Worm (Caenorhabditis elegans) whole organism, L2 larva: Measurements from ENCODE around the gene skn-1.

Experiments used
- C34F6.9 ChIP-seq: fragments of 150-350 bp; optimal IDR thresholded peaks from 2 replicates; lab custom pipeline; 2014; ENCODE audit warnings: missing biosample characterization, missing genetic modification characterization
- F13H6.1 ChIP-seq: sonication (generic microtip); optimal IDR thresholded peaks from 2 replicates; lab custom pipeline; 2016; ENCODE audit warnings: missing genetic modification characterization, missing compliant biosample characterization
- Y55F3AM.14 ChIP-seq: fragments of 200-800 bp; sonication (Bioruptor generic); optimal IDR thresholded peaks from 2 replicates; lab custom pipeline; 2018; ENCODE audit warnings: mild to moderate bottlenecking, missing genetic modification characterization, missing compliant biosample characterization
- aly-2 ChIP-seq: fragments of 150-350 bp; optimal IDR thresholded peaks from 2 replicates; lab custom pipeline; 2014; ENCODE audit warnings: missing biosample characterization, missing genetic modification characterization
- ama-1 ChIP-seq: fragments of 150-350 bp; optimal IDR thresholded peaks from 2 replicates; lab custom pipeline; 2018; ENCODE audit warnings: inconsistent platforms
- blmp-1 ChIP-seq: sonication (generic microtip); optimal IDR thresholded peaks from 2 replicates; lab custom pipeline; 2017; ENCODE audit warnings: missing genetic modification characterization, mild to moderate bottlenecking, missing compliant biosample characterization, antibody characterized with exemption, moderate library complexity; ENCODE audit not compliant: insufficient read depth
- ceh-16 ChIP-seq: fragments of 150-350 bp; optimal IDR thresholded peaks from 2 replicates; lab custom pipeline; 2014; ENCODE audit warnings: missing biosample characterization, missing genetic modification characterization
- crh-2 ChIP-seq: sonication (generic microtip); optimal IDR thresholded peaks from 2 replicates; lab custom pipeline; 2017; ENCODE audit warnings: missing biosample characterization, missing genetic modification characterization
- egl-27 ChIP-seq: sonication (generic microtip); optimal IDR thresholded peaks from 3 replicates; lab custom pipeline; 2017; ENCODE audit warnings: missing biosample characterization, missing genetic modification reagents, missing genetic modification characterization
- elt-3 ChIP-seq: sonication (generic microtip); optimal IDR thresholded peaks from 2 replicates; lab custom pipeline; 2017; ENCODE audit warnings: missing biosample characterization, missing genetic modification characterization
- fos-1 ChIP-seq: fragments of 150-350 bp; optimal IDR thresholded peaks from 2 replicates; lab custom pipeline; 2014; ENCODE audit warnings: missing biosample characterization, missing genetic modification characterization
- lin-11 ChIP-seq: fragments of 150-350 bp; sonication (generic microtip); optimal IDR thresholded peaks from 2 replicates; lab custom pipeline; 2014; ENCODE audit warnings: missing biosample characterization, missing genetic modification characterization, inconsistent platforms, mixed read lengths
- lin-13 ChIP-seq: fragments of 150-350 bp; optimal IDR thresholded peaks from 2 replicates; lab custom pipeline; 2014; ENCODE audit warnings: missing biosample characterization, missing genetic modification reagents, missing genetic modification characterization
- lin-39 ChIP-seq: fragments of 150-350 bp; optimal IDR thresholded peaks from 2 replicates; lab custom pipeline; 2014; ENCODE audit warnings: missing biosample characterization, missing genetic modification reagents, missing genetic modification characterization
- lsy-2 ChIP-seq, 2 experiments: fragments of 150-350 bp in 1 of 2; sonication (generic microtip) in 1 of 2; optimal IDR thresholded peaks; 2 replicates each; lab custom pipeline; 2014 to 2017; ENCODE audit warnings: missing biosample characterization in 2 of 2, missing genetic modification characterization in 2 of 2
- mab-5 ChIP-seq: fragments of 150-350 bp; optimal IDR thresholded peaks from 2 replicates; lab custom pipeline; 2014; ENCODE audit warnings: missing biosample characterization, missing genetic modification characterization
- mbf-1 ChIP-seq: sonication (generic microtip); optimal IDR thresholded peaks from 2 replicates; lab custom pipeline; 2017; ENCODE audit warnings: missing biosample characterization, missing genetic modification characterization
- nhr-10 ChIP-seq: sonication (generic microtip); optimal IDR thresholded peaks from 2 replicates; lab custom pipeline; 2017; ENCODE audit warnings: missing biosample characterization, missing genetic modification characterization
- nhr-11 ChIP-seq: fragments of 150-350 bp; optimal IDR thresholded peaks from 2 replicates; lab custom pipeline; 2014; ENCODE audit warnings: missing biosample characterization, missing genetic modification characterization
- nhr-129 ChIP-seq: fragments of 150-350 bp; optimal IDR thresholded peaks from 2 replicates; lab custom pipeline; 2014; ENCODE audit warnings: missing biosample characterization, missing genetic modification characterization
- nhr-23 ChIP-seq: fragments of 150-350 bp; optimal IDR thresholded peaks from 2 replicates; lab custom pipeline; 2014; ENCODE audit warnings: missing biosample characterization, missing genetic modification reagents, missing genetic modification characterization
- nhr-25 ChIP-seq: fragments of 150-350 bp; sonication (generic microtip); optimal IDR thresholded peaks from 3 replicates; lab custom pipeline; 2014; ENCODE audit warnings: missing biosample characterization, missing genetic modification characterization
- sem-4 ChIP-seq: fragments of 150-350 bp; optimal IDR thresholded peaks from 2 replicates; lab custom pipeline; 2014; ENCODE audit warnings: missing biosample characterization, missing genetic modification reagents, missing genetic modification characterization
- skn-1 ChIP-seq: sonication (generic microtip); optimal IDR thresholded peaks from 2 replicates; lab custom pipeline; 2017; ENCODE audit warnings: missing biosample characterization, missing genetic modification characterization
- sma-3 ChIP-seq: sonication (generic microtip); optimal IDR thresholded peaks from 2 replicates; lab custom pipeline; 2016; ENCODE audit warnings: missing genetic modification reagents, missing genetic modification characterization, missing compliant biosample characterization
- sma-9 ChIP-seq, 2 experiments: fragments of 150-350 bp in 1 of 2; sonication (generic microtip) in 1 of 2; optimal IDR thresholded peaks; 2 replicates each; lab custom pipeline; 2014 to 2016; ENCODE audit warnings: missing genetic modification characterization in 2 of 2, mild to moderate bottlenecking in 1 of 2, missing biosample characterization in 1 of 2, missing compliant biosample characterization in 1 of 2, missing genetic modification reagents in 1 of 2, moderate library complexity in 1 of 2
- unc-39 ChIP-seq: fragments of 150-350 bp; optimal IDR thresholded peaks from 2 replicates; lab custom pipeline; 2014; ENCODE audit warnings: missing biosample characterization, missing genetic modification characterization
- unc-55 ChIP-seq: fragments of 150-350 bp; sonication (generic microtip); optimal IDR thresholded peaks from 3 replicates; lab custom pipeline; 2014; ENCODE audit warnings: missing biosample characterization, missing genetic modification reagents, missing genetic modification characterization
- unc-62 ChIP-seq: fragments of 150-350 bp; optimal IDR thresholded peaks from 2 replicates; lab custom pipeline; 2014; ENCODE audit warnings: missing biosample characterization, missing genetic modification reagents, missing genetic modification characterization
- zag-1 ChIP-seq: fragments of 150-350 bp; optimal IDR thresholded peaks from 2 replicates; lab custom pipeline; 2014; ENCODE audit warnings: missing biosample characterization, missing genetic modification characterization
- ztf-11 ChIP-seq: sonication (generic microtip); optimal IDR thresholded peaks from 2 replicates; lab custom pipeline; 2017; ENCODE audit warnings: missing biosample characterization, missing genetic modification characterization
- ztf-4 ChIP-seq: fragments of 150-350 bp; optimal IDR thresholded peaks from 2 replicates; lab custom pipeline; 2014; ENCODE audit warnings: missing biosample characterization, missing genetic modification characterization

Gene skn-1

DNA sequence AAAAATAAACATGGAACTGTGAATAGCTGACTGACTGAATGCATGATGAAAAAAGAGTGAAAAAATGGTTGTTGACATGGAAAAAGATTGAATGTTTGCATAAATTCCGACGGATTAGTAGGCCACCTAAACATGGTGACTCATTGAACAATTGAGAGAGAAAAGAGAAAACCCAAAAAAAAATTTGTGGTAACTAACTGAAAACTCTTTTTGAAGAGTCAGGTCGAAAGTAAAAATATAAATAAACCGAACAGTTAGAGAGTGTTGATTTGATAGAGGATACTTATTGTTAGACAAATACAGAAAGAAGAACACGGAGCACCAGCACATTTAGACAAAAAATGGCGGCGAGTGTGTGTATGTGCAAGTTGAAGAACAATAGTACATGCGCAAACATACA, 11.1 kb upstream of the skn-1 start:
- TF ChIP-seq F13H6.1 (tag; lab: Kevin White, UChicago) (peak; percentile 62), sma-3 (GFP tag; lab: Kevin White, UChicago) (no peak)
- TF ChIP-seq, all 48 proteins: peak for 1

ce11 chrIV:5669459-5669858, 9.3 kb upstream of the skn-1 start, which contains the start of gene T19E7.6:
Gene T19E7.6, minus strand, starts transcription at chrIV:5669503.
- no peak for TF ChIP-seq ceh-16 (tag; lab: Kevin White, UChicago)
- no peak for TF ChIP-seq sma-9 (GFP tag; optimal IDR thresholded peaks at IDR 0.05; lab: Kevin White, UChicago)
- no peak for TF ChIP-seq sma-9 (tag; optimal IDR thresholded peaks at IDR 0.05; lab: Kevin White, UChicago)
- TF ChIP-seq elt-3 (tag; lab: Kevin White, UChicago): no peak
- TF ChIP-seq ama-1 (lab: Kevin White, UChicago): no peak
- peak; percentile 33 for TF ChIP-seq fos-1 (tag; lab: Kevin White, UChicago)
- TF ChIP-seq ztf-11 (tag; lab: Kevin White, UChicago): no peak
- TF ChIP-seq lsy-2 (tag; optimal IDR thresholded peaks at IDR 0.05; lab: Kevin White, UChicago): no peak
- TF ChIP-seq mbf-1 (tag; lab: Kevin White, UChicago): no peak
- no peak for TF ChIP-seq nhr-10 (tag; lab: Kevin White, UChicago)

DNA sequence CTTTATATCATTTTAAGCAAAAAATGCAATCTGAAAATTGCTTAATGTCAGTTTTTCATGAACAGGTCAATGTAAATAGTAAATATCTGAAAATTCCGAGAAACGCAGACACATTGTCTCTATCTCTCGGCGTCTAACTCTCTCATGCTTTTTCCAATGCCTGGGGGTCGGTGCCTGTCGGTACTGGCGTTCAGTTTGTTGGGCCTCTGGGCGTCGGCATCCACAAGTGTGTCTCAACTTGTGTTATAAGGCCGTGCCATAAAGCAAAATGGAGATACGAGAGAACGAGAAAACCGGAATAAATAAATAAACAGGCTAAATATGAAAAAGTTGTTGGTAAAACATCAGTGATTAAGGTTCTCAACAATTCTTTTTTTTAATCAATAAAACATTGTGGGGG, 7.0 kb upstream of the skn-1 start:
- TF ChIP-seq aly-2 (no peak), Y55F3AM.14 (GFP tag; lab: Kevin White, UChicago) (no peak), zag-1 (tag; lab: Kevin White, UChicago) (peak; percentile 3), lin-11 (no peak), lsy-2 (tag; optimal IDR thresholded peaks at IDR 0.05; lab: Kevin White, UChicago) (peak in 1 of 2 experiments; percentile 44), unc-39 (no peak), crh-2 (tag; lab: Kevin White, UChicago) (peak; percentile 10), fos-1 (tag; lab: Kevin White, UChicago) (peak; percentile 50), F13H6.1 (tag; lab: Kevin White, UChicago) (peak; percentile 15), nhr-129 (tag; lab: Kevin White, UChicago) (peak; percentile 21), unc-55 (peak; percentile 14), unc-62 (no peak), skn-1 (tag; lab: Kevin White, UChicago) (peak; percentile 88), mab-5 (tag; lab: Kevin White, UChicago) (no peak), sma-3 (GFP tag; lab: Kevin White, UChicago) (peak; percentile 7), nhr-23 (tag; lab: Kevin White, UChicago) (no peak), sma-9 (GFP tag; optimal IDR thresholded peaks at IDR 0.05; lab: Kevin White, UChicago) (peak; percentile 49), sma-9 (tag; optimal IDR thresholded peaks at IDR 0.05; lab: Kevin White, UChicago) (no peak), nhr-10 (tag; lab: Kevin White, UChicago) (no peak), nhr-11 (tag; lab: Kevin White, UChicago) (no peak), C34F6.9 (tag; lab: Kevin White, UChicago) (peak; percentile 52)

ce11 chrIV:5666115-5667028, 6.2 kb upstream of the skn-1 start:
- peak; percentile 58 for TF ChIP-seq crh-2 (tag; lab: Kevin White, UChicago)
- peak; percentile 56 for TF ChIP-seq fos-1 (tag; lab: Kevin White, UChicago)
- peak; percentile 82 for TF ChIP-seq skn-1 (tag; lab: Kevin White, UChicago)
- TF ChIP-seq unc-39: no peak
- TF ChIP-seq nhr-129 (tag; lab: Kevin White, UChicago): peak; percentile 19

DNA sequence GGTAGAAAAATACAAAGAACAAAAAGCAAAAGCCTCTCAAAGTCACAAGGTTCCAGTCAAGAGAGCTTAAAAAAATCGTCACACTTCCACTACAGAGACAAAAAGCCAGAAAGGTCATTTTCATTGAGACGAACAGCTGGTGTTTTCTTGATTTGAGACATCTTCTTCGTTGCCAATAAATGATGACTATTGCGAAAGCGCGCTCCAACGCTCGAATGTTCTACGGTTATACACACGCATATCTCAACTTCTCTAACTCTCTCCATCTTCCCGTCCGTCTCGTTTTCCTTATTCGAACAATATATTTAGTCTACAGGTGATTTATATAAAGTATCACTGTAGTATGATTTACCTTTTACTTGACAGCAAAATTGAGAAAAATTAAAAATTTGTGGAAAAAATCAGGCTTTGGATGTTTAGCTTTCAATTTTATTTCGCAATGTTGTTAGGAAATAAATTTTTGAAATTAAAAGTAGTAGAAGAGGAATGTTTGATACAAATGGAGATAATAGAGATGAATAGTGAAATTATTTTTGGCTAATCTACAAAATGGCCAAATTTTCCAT, 5.3 kb upstream of the skn-1 start:
- TF ChIP-seq zag-1 (tag; lab: Kevin White, UChicago): peak; percentile 4
- no peak for TF ChIP-seq elt-3 (tag; lab: Kevin White, UChicago)
- peak in 1 of 2 experiments; percentile 53 for TF ChIP-seq lsy-2 (tag; optimal IDR thresholded peaks at IDR 0.05; lab: Kevin White, UChicago)
- TF ChIP-seq sem-4 (tag; lab: Kevin White, UChicago): peak; percentile 64
- no peak for TF ChIP-seq lin-39 (tag; lab: Kevin White, UChicago)
- peak; percentile 18 for TF ChIP-seq mab-5 (tag; lab: Kevin White, UChicago)
- no peak for TF ChIP-seq unc-62
- TF ChIP-seq lin-11: no peak
- TF ChIP-seq C34F6.9 (tag; lab: Kevin White, UChicago): peak; percentile 76
- TF ChIP-seq ztf-4 (tag; lab: Kevin White, UChicago): peak; percentile 9
- peak; percentile 41 for TF ChIP-seq sma-9 (GFP tag; optimal IDR thresholded peaks at IDR 0.05; lab: Kevin White, UChicago)
- no peak for TF ChIP-seq sma-9 (tag; optimal IDR thresholded peaks at IDR 0.05; lab: Kevin White, UChicago)
- peak; percentile 25 for TF ChIP-seq ama-1 (lab: Kevin White, UChicago)
- peak; percentile 96 for TF ChIP-seq skn-1 (tag; lab: Kevin White, UChicago)
- peak; percentile 30 for TF ChIP-seq F13H6.1 (tag; lab: Kevin White, UChicago)
- TF ChIP-seq crh-2 (tag; lab: Kevin White, UChicago): peak; percentile 32
- TF ChIP-seq blmp-1 (tag; lab: Kevin White, UChicago): peak; percentile 15
- no peak for TF ChIP-seq mbf-1 (tag; lab: Kevin White, UChicago)
- TF ChIP-seq fos-1 (tag; lab: Kevin White, UChicago): peak; percentile 69
- peak; percentile 78 for TF ChIP-seq unc-55
- no peak for TF ChIP-seq egl-27 (tag; lab: Kevin White, UChicago)
- TF ChIP-seq nhr-25 (tag; lab: Kevin White, UChicago): peak; percentile 72
- TF ChIP-seq lin-13: peak; percentile 4
- TF ChIP-seq nhr-129 (tag; lab: Kevin White, UChicago): peak; percentile 87
